Worm (Caenorhabditis elegans) whole organism, mixed stage, embryonic: ENCODE results near the gene C08F8.9.

Experiments
- blmp-1 ChIP-seq: fragments of 150-350 bp; optimal IDR thresholded peaks from 2 replicates; lab custom pipeline; 2014; ENCODE audit warnings: missing biosample characterization, missing genetic modification characterization
- ceh-43 ChIP-seq: fragments of 200-800 bp; sonication (Bioruptor generic); optimal IDR thresholded peaks from 2 replicates; lab custom pipeline; 2018; ENCODE audit warnings: mild to moderate bottlenecking, missing genetic modification characterization, moderate library complexity, missing compliant biosample characterization
- ceh-83 ChIP-seq: fragments of 200-800 bp; sonication (Bioruptor generic); optimal IDR thresholded peaks from 2 replicates; lab custom pipeline; 2018; ENCODE audit warnings: mild to moderate bottlenecking, missing genetic modification characterization, missing compliant biosample characterization
- ces-1 ChIP-seq: fragments of 150-350 bp; optimal IDR thresholded peaks from 2 replicates; lab custom pipeline; 2014; ENCODE audit warnings: missing biosample characterization, missing genetic modification reagents, missing genetic modification characterization
- drap-1 ChIP-seq: fragments of 200-800 bp; sonication (Bioruptor generic); optimal IDR thresholded peaks from 3 replicates; lab custom pipeline; 2018; ENCODE audit warnings: mild to moderate bottlenecking, missing genetic modification characterization, missing compliant biosample characterization
- elt-1 ChIP-seq: sonication (generic microtip); optimal IDR thresholded peaks from 2 replicates; lab custom pipeline; 2017; ENCODE audit warnings: missing genetic modification characterization, mild to moderate bottlenecking, missing compliant biosample characterization, antibody characterized with exemption, moderate library complexity, borderline replicate concordance; ENCODE audit not compliant: insufficient read depth
- elt-3 ChIP-seq: fragments of 150-350 bp; optimal IDR thresholded peaks from 2 replicates; lab custom pipeline; 2014; ENCODE audit warnings: missing biosample characterization, missing genetic modification characterization
- ham-2 ChIP-seq: fragments of 200-800 bp; sonication (Bioruptor generic); optimal IDR thresholded peaks from 2 replicates; lab custom pipeline; 2018; ENCODE audit warnings: mild to moderate bottlenecking, missing genetic modification characterization, missing compliant biosample characterization
- hlh-1 ChIP-seq: fragments of 150-350 bp; optimal IDR thresholded peaks from 2 replicates; lab custom pipeline; 2014; ENCODE audit warnings: missing biosample characterization, missing genetic modification reagents, missing genetic modification characterization
- lin-13 ChIP-seq: fragments of 150-350 bp; optimal IDR thresholded peaks from 2 replicates; lab custom pipeline; 2014; ENCODE audit warnings: missing biosample characterization, missing genetic modification characterization
- lin-32 ChIP-seq: fragments of 200-800 bp; sonication (Bioruptor generic); optimal IDR thresholded peaks from 2 replicates; lab custom pipeline; 2018; ENCODE audit warnings: mild to moderate bottlenecking, missing genetic modification characterization, missing compliant biosample characterization
- lsy-2 ChIP-seq: fragments of 150-350 bp; optimal IDR thresholded peaks from 2 replicates; lab custom pipeline; 2014; ENCODE audit warnings: missing biosample characterization, missing genetic modification characterization
- mab-5 ChIP-seq: fragments of 150-350 bp; optimal IDR thresholded peaks from 2 replicates; lab custom pipeline; 2014; ENCODE audit warnings: missing biosample characterization, missing genetic modification characterization
- mep-1 ChIP-seq: fragments of 150-350 bp; optimal IDR thresholded peaks from 2 replicates; lab custom pipeline; 2017; ENCODE audit warnings: missing biosample characterization, missing genetic modification reagents, missing genetic modification characterization, inconsistent platforms
- mls-2 ChIP-seq: sonication (generic microtip); optimal IDR thresholded peaks from 2 replicates; lab custom pipeline; 2016; ENCODE audit warnings: mild to moderate bottlenecking, missing genetic modification characterization, moderate library complexity, missing compliant biosample characterization
- nhr-12 ChIP-seq: fragments of 150-350 bp; optimal IDR thresholded peaks from 2 replicates; lab custom pipeline; 2014; ENCODE audit warnings: missing biosample characterization, missing genetic modification characterization
- nhr-2 ChIP-seq: fragments of 150-350 bp; optimal IDR thresholded peaks from 2 replicates; lab custom pipeline; 2014; ENCODE audit warnings: missing biosample characterization, missing genetic modification characterization
- nhr-237 ChIP-seq: fragments of 150-350 bp; optimal IDR thresholded peaks from 2 replicates; lab custom pipeline; 2014; ENCODE audit warnings: missing biosample characterization, missing genetic modification characterization
- nhr-28 ChIP-seq: fragments of 150-350 bp; optimal IDR thresholded peaks from 2 replicates; lab custom pipeline; 2014; ENCODE audit warnings: missing biosample characterization, missing genetic modification characterization
- nhr-76 ChIP-seq: sonication (generic microtip); optimal IDR thresholded peaks from 2 replicates; lab custom pipeline; 2017; ENCODE audit warnings: missing biosample characterization, missing genetic modification characterization
- pha-4 ChIP-seq: fragments of 150-350 bp; optimal IDR thresholded peaks from 2 replicates; lab custom pipeline; 2018; ENCODE audit warnings: missing biosample characterization, missing genetic modification reagents, missing genetic modification characterization
- sem-2 ChIP-seq: fragments of 200-800 bp; sonication (Bioruptor generic); optimal IDR thresholded peaks from 2 replicates; lab custom pipeline; 2018; ENCODE audit warnings: mild to moderate bottlenecking, missing genetic modification characterization, missing compliant biosample characterization
- sptf-1 ChIP-seq: sonication (generic microtip); optimal IDR thresholded peaks from 2 replicates; lab custom pipeline; 2017; ENCODE audit warnings: mild to moderate bottlenecking, missing genetic modification characterization, moderate library complexity, missing compliant biosample characterization
- tbx-8 ChIP-seq: fragments of 200-800 bp; sonication (Bioruptor generic); optimal IDR thresholded peaks from 2 replicates; lab custom pipeline; 2018; ENCODE audit warnings: mild to moderate bottlenecking, missing genetic modification characterization, moderate library complexity, missing compliant biosample characterization
- unc-120 ChIP-seq: sonication (generic microtip); optimal IDR thresholded peaks from 2 replicates; lab custom pipeline; 2017; ENCODE audit warnings: missing genetic modification characterization, missing compliant biosample characterization; ENCODE audit not compliant: poor library complexity, severe bottlenecking
- unc-39 ChIP-seq: fragments of 150-350 bp; optimal IDR thresholded peaks from 2 replicates; lab custom pipeline; 2014; ENCODE audit warnings: missing biosample characterization, missing genetic modification characterization
- unc-62 ChIP-seq: fragments of 150-350 bp; optimal IDR thresholded peaks from 2 replicates; lab custom pipeline; 2014; ENCODE audit warnings: missing biosample characterization, missing genetic modification reagents, missing genetic modification characterization
- zip-8 ChIP-seq: fragments of 150-350 bp; optimal IDR thresholded peaks from 2 replicates; lab custom pipeline; 2014; ENCODE audit warnings: missing biosample characterization, missing genetic modification characterization
- ztf-11 ChIP-seq: fragments of 150-350 bp; optimal IDR thresholded peaks from 2 replicates; lab custom pipeline; 2014; ENCODE audit warnings: missing biosample characterization, missing genetic modification characterization

Gene C08F8.9

DNA sequence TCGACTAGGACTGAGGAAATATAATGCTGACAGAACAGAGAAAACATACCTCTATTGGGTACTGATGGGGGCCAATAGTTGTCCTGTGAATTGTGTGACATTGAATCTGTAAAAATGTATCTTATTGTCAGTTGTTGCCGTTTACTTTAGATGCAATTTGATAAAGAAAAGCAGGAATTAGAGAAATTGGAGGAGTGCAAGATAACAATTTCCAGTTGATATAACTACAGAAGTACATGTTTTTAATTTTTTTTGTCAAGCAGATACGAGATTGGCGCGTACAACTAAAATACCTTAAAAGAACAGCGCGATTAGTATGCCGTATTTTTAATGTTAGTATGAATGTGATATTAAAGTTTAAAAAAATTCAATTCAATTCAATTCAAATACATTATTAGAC lies 39.6 kb upstream of the C08F8.9 start, which contains the start of gene zip-6:
Gene zip-6 (minus strand): TSS at position 101 of the 400 bp plus-strand sequence.
- TF ChIP-seq mab-5 (tag; lab: Kevin White, UChicago) (no peak), hlh-1 (tag; lab: Kevin White, UChicago) (no peak), nhr-76 (tag; lab: Kevin White, UChicago) (no peak), pha-4 (no peak), mls-2 (tag; lab: Kevin White, UChicago) (no peak), sem-2 (GFP tag; lab: Kevin White, UChicago) (no peak), ham-2 (GFP tag; lab: Kevin White, UChicago) (no peak), lin-13 (tag; lab: Kevin White, UChicago) (no peak), lin-32 (GFP tag; lab: Kevin White, UChicago) (no peak), ztf-11 (tag; lab: Kevin White, UChicago) (no peak), elt-1 (no peak)

DNA sequence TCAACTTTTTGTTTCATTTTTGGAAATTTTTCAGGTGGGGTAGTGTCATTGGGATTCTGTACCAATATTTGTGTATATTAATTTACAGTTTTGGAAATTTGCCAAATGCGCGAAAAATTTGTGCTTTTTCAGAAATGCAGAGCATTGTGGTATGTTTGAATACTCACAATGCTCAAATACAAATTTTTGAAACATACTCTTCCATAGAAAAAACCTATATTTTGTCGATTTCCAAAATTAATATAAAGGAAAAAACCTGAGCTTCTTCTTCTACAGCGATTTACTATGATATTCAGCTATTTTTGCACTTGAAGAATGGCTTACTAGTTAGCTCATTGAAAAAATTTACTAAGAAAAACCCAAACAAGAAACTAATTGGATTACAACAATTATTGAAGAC lies 34.6 kb upstream of the C08F8.9 start:
- TF ChIP-seq nhr-28 (tag; lab: Kevin White, UChicago) (no peak), unc-120 (tag; lab: Kevin White, UChicago) (no peak), hlh-1 (tag; lab: Kevin White, UChicago) (no peak), nhr-12 (tag; lab: Kevin White, UChicago) (no peak), ceh-83 (GFP tag; lab: Kevin White, UChicago) (no peak), lin-32 (GFP tag; lab: Kevin White, UChicago) (no peak), lin-13 (tag; lab: Kevin White, UChicago) (no peak), nhr-2 (no peak), blmp-1 (tag; lab: Kevin White, UChicago) (no peak)

DNA sequence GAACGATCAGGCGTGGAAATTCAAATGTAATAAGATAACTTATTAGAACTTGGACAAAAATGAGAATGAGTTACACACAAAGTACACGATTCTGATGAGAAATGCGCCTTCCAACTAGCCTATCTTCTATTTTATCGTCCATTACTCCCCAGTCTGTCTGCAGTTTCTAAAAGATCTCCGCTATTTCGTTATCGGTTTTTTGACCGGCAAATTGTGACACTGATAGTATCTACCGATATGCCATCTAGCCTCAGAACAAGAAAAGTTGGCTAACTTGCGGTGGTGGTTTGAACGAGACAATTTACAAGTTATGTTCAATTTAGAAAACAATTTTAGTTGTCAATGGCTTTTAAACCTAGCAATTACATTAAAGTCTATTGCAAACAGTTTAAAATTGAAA lies 33.2 kb upstream of the C08F8.9 start:
- TF ChIP-seq nhr-12 (tag; lab: Kevin White, UChicago) (no peak), ceh-43 (no peak), ham-2 (GFP tag; lab: Kevin White, UChicago) (peak; percentile 84), ceh-83 (GFP tag; lab: Kevin White, UChicago) (no peak), sptf-1 (no peak), elt-3 (tag; lab: Kevin White, UChicago) (no peak), elt-1 (peak; percentile 94), nhr-28 (tag; lab: Kevin White, UChicago) (no peak)

DNA sequence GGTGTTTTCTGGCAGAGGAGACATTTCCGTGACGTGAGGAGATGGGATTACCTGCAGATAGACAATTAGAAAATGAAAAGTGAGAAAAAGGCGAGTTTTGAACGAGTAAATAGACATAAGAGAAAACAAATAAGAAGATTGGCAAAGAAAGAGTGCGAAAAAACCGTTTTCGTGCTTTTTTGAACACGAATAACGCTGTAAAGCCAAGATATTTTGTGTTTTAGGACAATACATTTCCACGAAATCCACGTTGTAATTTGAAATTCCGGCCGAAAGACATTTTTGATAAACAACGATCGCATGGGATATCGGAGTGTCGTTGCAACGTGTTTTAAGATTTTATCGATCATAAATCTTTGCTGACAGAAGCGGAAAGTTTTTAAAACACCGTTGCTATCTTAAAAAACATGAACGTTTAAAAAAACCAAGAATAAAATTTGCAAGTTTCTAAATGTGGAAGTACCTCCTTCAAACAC lies 32.4 kb upstream of the C08F8.9 start, which contains the start of gene adk-1:
Gene adk-1 (minus strand): TSS at position 51 of the 476 bp plus-strand sequence.
- TF ChIP-seq pha-4: no peak
- no peak for TF ChIP-seq mls-2 (tag; lab: Kevin White, UChicago)
- TF ChIP-seq mep-1 (tag; lab: Kevin White, UChicago): no peak
- no peak for TF ChIP-seq lsy-2 (tag; lab: Kevin White, UChicago)
- no peak for TF ChIP-seq drap-1
- no peak for TF ChIP-seq nhr-76 (tag; lab: Kevin White, UChicago)
- no peak for TF ChIP-seq sptf-1
- TF ChIP-seq hlh-1 (tag; lab: Kevin White, UChicago): no peak
- no peak for TF ChIP-seq nhr-28 (tag; lab: Kevin White, UChicago)
- no peak for TF ChIP-seq sem-2 (GFP tag; lab: Kevin White, UChicago)
- TF ChIP-seq unc-39 (tag; lab: Kevin White, UChicago): no peak
- no peak for TF ChIP-seq elt-1
- no peak for TF ChIP-seq lin-13 (tag; lab: Kevin White, UChicago)
- no peak for TF ChIP-seq lin-32 (GFP tag; lab: Kevin White, UChicago)
- TF ChIP-seq mab-5 (tag; lab: Kevin White, UChicago): no peak
- TF ChIP-seq nhr-12 (tag; lab: Kevin White, UChicago): no peak
- TF ChIP-seq, all 35 proteins: peak for 0

DNA sequence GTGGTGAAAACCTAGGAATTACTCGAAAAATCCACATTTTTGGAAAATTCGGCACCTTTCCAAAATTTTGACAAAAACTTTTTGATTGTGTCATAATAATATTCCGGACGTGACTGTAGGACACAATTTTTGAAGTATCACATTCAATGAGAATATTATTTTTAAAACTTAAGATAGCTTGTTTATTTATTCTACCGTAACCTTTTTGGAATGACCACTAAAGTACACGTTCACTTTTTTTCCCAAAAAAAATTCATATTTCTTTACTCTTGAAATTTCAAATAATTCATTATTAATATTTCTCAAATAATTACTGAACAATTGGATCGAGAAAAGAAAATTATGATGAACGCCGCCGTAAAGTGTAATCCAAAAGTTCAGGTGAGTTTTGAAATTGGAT lies 28.8 kb upstream of the C08F8.9 start, which contains the start of gene R07H5.9:
Gene R07H5.9 (plus strand): TSS at position 301 of the 400 bp plus-strand sequence.
- TF ChIP-seq nhr-237 (tag; lab: Kevin White, UChicago): no peak
- no peak for TF ChIP-seq unc-62 (GFP tag; lab: Kevin White, UChicago)
- TF ChIP-seq nhr-2: no peak
- TF ChIP-seq unc-39 (tag; lab: Kevin White, UChicago): no peak
- no peak for TF ChIP-seq tbx-8
- TF ChIP-seq zip-8 (tag; lab: Kevin White, UChicago): no peak
- TF ChIP-seq ces-1: no peak
- TF ChIP-seq unc-120 (tag; lab: Kevin White, UChicago): no peak
- no peak for TF ChIP-seq lsy-2 (tag; lab: Kevin White, UChicago)
- no peak for TF ChIP-seq nhr-76 (tag; lab: Kevin White, UChicago)
- TF ChIP-seq, all 35 proteins: peak for 0
